Worm (Caenorhabditis elegans) whole organism, late embryonic: ENCODE data around the gene spat-1.

Source experiments
- C38D4.7 ChIP-seq: fragments of 200-800 bp; sonication (Bioruptor generic); optimal IDR thresholded peaks from 2 replicates; lab custom pipeline; 2018; ENCODE audit warnings: mild to moderate bottlenecking, missing genetic modification characterization, moderate library complexity, missing compliant biosample characterization
- K09A11.1 ChIP-seq: sonication (generic microtip); optimal IDR thresholded peaks from 2 replicates; lab custom pipeline; 2017; ENCODE audit warnings: antibody characterized with exemption, mild to moderate bottlenecking, missing genetic modification characterization, missing compliant biosample characterization; ENCODE audit not compliant: insufficient read depth
- ama-1 ChIP-seq: fragments of 150-350 bp; optimal IDR thresholded peaks from 2 replicates; lab custom pipeline; 2014
- elt-4 ChIP-seq: sonication (generic microtip); optimal IDR thresholded peaks from 2 replicates; lab custom pipeline; 2016; ENCODE audit warnings: missing genetic modification characterization, missing compliant biosample characterization
- nhr-11 ChIP-seq: fragments of 150-350 bp; optimal IDR thresholded peaks from 2 replicates; lab custom pipeline; 2014; ENCODE audit warnings: missing biosample characterization, missing genetic modification characterization
- pax-1 ChIP-seq: fragments of 150-350 bp; optimal IDR thresholded peaks from 2 replicates; lab custom pipeline; 2014; ENCODE audit warnings: missing biosample characterization, missing genetic modification characterization
- pha-4 ChIP-seq: fragments of 150-350 bp; optimal IDR thresholded peaks from 2 replicates; lab custom pipeline; 2018; ENCODE audit warnings: missing biosample characterization, missing genetic modification reagents, missing genetic modification characterization
- pqm-1 ChIP-seq: sonication (generic microtip); optimal IDR thresholded peaks from 2 replicates; lab custom pipeline; 2016; ENCODE audit warnings: missing genetic modification characterization, missing compliant biosample characterization
- rnt-1 ChIP-seq: sonication (generic microtip); optimal IDR thresholded peaks from 2 replicates; lab custom pipeline; 2016; ENCODE audit warnings: missing genetic modification characterization, missing compliant biosample characterization
- tbx-2 ChIP-seq: sonication (generic microtip); optimal IDR thresholded peaks from 2 replicates; lab custom pipeline; 2016; ENCODE audit warnings: missing genetic modification characterization, missing compliant biosample characterization
- tbx-7 ChIP-seq: sonication (generic microtip); optimal IDR thresholded peaks from 2 replicates; lab custom pipeline; 2016; ENCODE audit warnings: missing genotype, missing genetic modification characterization, missing compliant biosample characterization
- unc-86 ChIP-seq: sonication (generic microtip); optimal IDR thresholded peaks from 2 replicates; lab custom pipeline; 2016; ENCODE audit warnings: missing genetic modification characterization, missing compliant biosample characterization

ce11 chrII:14494014-14494413, 34.5 kb upstream of the spat-1 start:
- TF ChIP-seq nhr-11 (no peak), tbx-2 (no peak), rnt-1 (tag; lab: Kevin White, UChicago) (no peak), K09A11.1 (tag; lab: Kevin White, UChicago) (no peak), tbx-7 (no peak), C38D4.7 (GFP tag; lab: Kevin White, UChicago) (no peak), pax-1 (tag; lab: Kevin White, UChicago) (no peak), unc-86 (no peak), ama-1 (lab: Kevin White, UChicago) (no peak), pha-4 (no peak), elt-4 (tag; lab: Kevin White, UChicago) (no peak), pqm-1 (no peak)
